Worm (Caenorhabditis elegans) whole organism, L3 larva: ENCODE data around the gene puf-9.

Experiments
- daf-12 ChIP-seq: fragments of 150-350 bp; optimal IDR thresholded peaks from 2 replicates; lab custom pipeline; 2014; ENCODE audit warnings: missing biosample characterization, missing genetic modification reagents, missing genetic modification characterization
- nhr-12 ChIP-seq: fragments of 150-350 bp; optimal IDR thresholded peaks from 2 replicates; lab custom pipeline; 2014; ENCODE audit warnings: missing biosample characterization, missing genetic modification characterization
- nhr-43 ChIP-seq: sonication (generic microtip); optimal IDR thresholded peaks from 2 replicates; lab custom pipeline; 2016; ENCODE audit warnings: mild to moderate bottlenecking, missing genetic modification characterization, missing compliant biosample characterization; ENCODE audit not compliant: poor library complexity, severe bottlenecking
- unc-62 ChIP-seq: fragments of 150-350 bp; sonication (generic microtip); optimal IDR thresholded peaks from 4 replicates; lab custom pipeline; 2014; ENCODE audit warnings: missing biosample characterization, missing genetic modification reagents, missing genetic modification characterization

ce11 chrX:5802582-5802981, 38.8 kb upstream of the puf-9 start:
- TF ChIP-seq nhr-12 (tag; lab: Kevin White, UChicago) (no peak), nhr-43 (tag; lab: Kevin White, UChicago) (no peak), daf-12 (no peak), unc-62 (GFP tag; lab: Kevin White, UChicago) (no peak)
